Worm (Caenorhabditis elegans) whole organism, L2 larva: Measurements from ENCODE around the gene rrf-3.

Source experiments
- C34F6.9 ChIP-seq: fragments of 150-350 bp; optimal IDR thresholded peaks from 2 replicates; lab custom pipeline; 2014; ENCODE audit warnings: missing biosample characterization, missing genetic modification characterization
- Y55F3AM.14 ChIP-seq: fragments of 200-800 bp; sonication (Bioruptor generic); optimal IDR thresholded peaks from 2 replicates; lab custom pipeline; 2018; ENCODE audit warnings: mild to moderate bottlenecking, missing genetic modification characterization, missing compliant biosample characterization
- alr-1 ChIP-seq: fragments of 150-350 bp; optimal IDR thresholded peaks from 2 replicates; lab custom pipeline; 2014; ENCODE audit warnings: missing biosample characterization, missing genetic modification characterization
- ceh-82 ChIP-seq: fragments of 150-350 bp; optimal IDR thresholded peaks from 2 replicates; lab custom pipeline; 2014; ENCODE audit warnings: missing biosample characterization, missing genetic modification characterization
- elt-3 ChIP-seq: sonication (generic microtip); optimal IDR thresholded peaks from 2 replicates; lab custom pipeline; 2017; ENCODE audit warnings: missing biosample characterization, missing genetic modification characterization
- lin-11 ChIP-seq: fragments of 150-350 bp; sonication (generic microtip); optimal IDR thresholded peaks from 2 replicates; lab custom pipeline; 2014; ENCODE audit warnings: missing biosample characterization, missing genetic modification characterization, inconsistent platforms, mixed read lengths
- lsy-2 ChIP-seq, 2 experiments: fragments of 150-350 bp in 1 of 2; sonication (generic microtip) in 1 of 2; optimal IDR thresholded peaks; 2 replicates each; lab custom pipeline; 2014 to 2017; ENCODE audit warnings: missing biosample characterization in 2 of 2, missing genetic modification characterization in 2 of 2
- nhr-11 ChIP-seq: fragments of 150-350 bp; optimal IDR thresholded peaks from 2 replicates; lab custom pipeline; 2014; ENCODE audit warnings: missing biosample characterization, missing genetic modification characterization
- skn-1 ChIP-seq: sonication (generic microtip); optimal IDR thresholded peaks from 2 replicates; lab custom pipeline; 2017; ENCODE audit warnings: missing biosample characterization, missing genetic modification characterization
- snpc-4 ChIP-seq: fragments of 150-350 bp; optimal IDR thresholded peaks from 2 replicates; lab custom pipeline; 2014; ENCODE audit warnings: missing biosample characterization, missing genetic modification characterization
- unc-39 ChIP-seq: fragments of 150-350 bp; optimal IDR thresholded peaks from 2 replicates; lab custom pipeline; 2014; ENCODE audit warnings: missing biosample characterization, missing genetic modification characterization
- unc-55 ChIP-seq: fragments of 150-350 bp; sonication (generic microtip); optimal IDR thresholded peaks from 3 replicates; lab custom pipeline; 2014; ENCODE audit warnings: missing biosample characterization, missing genetic modification reagents, missing genetic modification characterization
- unc-62 ChIP-seq: fragments of 150-350 bp; optimal IDR thresholded peaks from 2 replicates; lab custom pipeline; 2014; ENCODE audit warnings: missing biosample characterization, missing genetic modification reagents, missing genetic modification characterization
- ztf-11 ChIP-seq: sonication (generic microtip); optimal IDR thresholded peaks from 2 replicates; lab custom pipeline; 2017; ENCODE audit warnings: missing biosample characterization, missing genetic modification characterization

DNA sequence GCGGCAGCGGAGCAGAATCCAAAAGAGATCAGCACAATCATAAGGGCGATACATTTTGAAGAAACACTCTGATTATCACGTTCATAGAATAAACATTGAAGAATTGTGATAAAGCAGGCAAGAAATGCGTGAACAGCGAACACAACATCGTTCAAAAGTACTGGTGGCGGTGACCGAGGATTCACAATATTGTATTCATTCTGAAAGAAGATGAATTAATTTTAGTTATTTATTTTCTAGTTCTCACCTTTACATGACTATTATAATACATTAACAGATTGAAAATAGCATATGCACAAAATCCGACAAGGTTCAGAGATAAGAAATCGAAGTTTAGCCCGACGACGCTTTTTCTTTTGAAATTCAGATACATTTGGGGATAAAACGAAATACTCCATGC lies 26.3 kb upstream of the rrf-3 start:
- TF ChIP-seq lin-11 (tag; lab: Kevin White, UChicago) (no peak), unc-62 (GFP tag; lab: Kevin White, UChicago) (no peak), skn-1 (tag; lab: Kevin White, UChicago) (no peak), unc-55 (GFP tag; lab: Kevin White, UChicago) (no peak), alr-1 (no peak), lsy-2 (tag; optimal IDR thresholded peaks at IDR 0.05; lab: Kevin White, UChicago) (no peak), snpc-4 (tag; lab: Kevin White, UChicago) (no peak), ceh-82 (tag; lab: Kevin White, UChicago) (no peak), ztf-11 (no peak), C34F6.9 (tag; lab: Kevin White, UChicago) (no peak), nhr-11 (tag; lab: Kevin White, UChicago) (no peak), unc-39 (tag; lab: Kevin White, UChicago) (no peak), elt-3 (tag; lab: Kevin White, UChicago) (no peak), Y55F3AM.14 (GFP tag; lab: Kevin White, UChicago) (no peak)
